Worm (Caenorhabditis elegans) whole organism, L4/young adult: ENCODE data around the gene F35A5.8.

Source experiments
- W03F9.2 ChIP-seq: fragments of 150-350 bp; optimal IDR thresholded peaks from 2 replicates; lab custom pipeline; 2014; ENCODE audit warnings: missing biosample characterization, missing genetic modification characterization
- dao-5 ChIP-seq: sonication (generic microtip); optimal IDR thresholded peaks from 2 replicates; lab custom pipeline; 2016; ENCODE audit warnings: missing genotype, missing genetic modification characterization, moderate library complexity, missing compliant biosample characterization
- him-1 ChIP-seq: sonication (generic microtip); optimal IDR thresholded peaks from 2 replicates; lab custom pipeline; 2016; ENCODE audit warnings: missing genotype, missing genetic modification reagents, missing genetic modification characterization, missing compliant biosample characterization

The F35A5.8 gene

ce11 chrX:3797882-3798281 lies 5.4 kb downstream of the F35A5.8 start, which contains the start of gene abu-10:
abu-10 (plus strand) TSS chrX:3798182.
- TF ChIP-seq him-1 (no peak), dao-5 (tag; lab: Kevin White, UChicago) (no peak), W03F9.2 (tag; lab: Kevin White, UChicago) (no peak)

DNA sequence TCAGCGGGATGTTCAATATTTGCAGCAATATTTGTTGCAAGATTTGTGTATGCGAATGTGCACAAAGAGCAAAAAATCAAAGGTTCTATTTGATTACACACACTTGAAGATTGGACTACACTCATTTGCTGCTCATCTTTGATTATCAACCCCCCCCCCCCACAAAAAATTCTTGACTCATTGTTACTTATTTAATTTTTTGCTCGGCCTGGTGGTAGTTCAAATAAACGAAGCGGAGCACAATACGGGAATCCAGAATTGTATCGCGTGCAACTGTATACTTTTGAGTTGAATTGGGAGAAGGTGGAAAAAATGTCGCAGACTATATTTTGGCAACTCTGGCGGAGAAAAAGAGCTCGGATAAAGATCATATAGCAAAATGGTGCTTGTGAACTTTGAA lies 7.6 kb downstream of the F35A5.8 start, which contains the start of gene F35A5.5:
Gene F35A5.5, minus strand, starts transcription at position 101 of the 400 bp plus-strand sequence.
- TF ChIP-seq dao-5 (tag; lab: Kevin White, UChicago), result no peak
- TF ChIP-seq W03F9.2 (tag; lab: Kevin White, UChicago), result no peak
- TF ChIP-seq him-1, result no peak

ce11 chrX:3794161-3794560 lies 9.1 kb downstream of the F35A5.8 start:
- TF ChIP-seq W03F9.2 (tag; lab: Kevin White, UChicago) (no peak), him-1 (no peak), dao-5 (tag; lab: Kevin White, UChicago) (no peak)

DNA sequence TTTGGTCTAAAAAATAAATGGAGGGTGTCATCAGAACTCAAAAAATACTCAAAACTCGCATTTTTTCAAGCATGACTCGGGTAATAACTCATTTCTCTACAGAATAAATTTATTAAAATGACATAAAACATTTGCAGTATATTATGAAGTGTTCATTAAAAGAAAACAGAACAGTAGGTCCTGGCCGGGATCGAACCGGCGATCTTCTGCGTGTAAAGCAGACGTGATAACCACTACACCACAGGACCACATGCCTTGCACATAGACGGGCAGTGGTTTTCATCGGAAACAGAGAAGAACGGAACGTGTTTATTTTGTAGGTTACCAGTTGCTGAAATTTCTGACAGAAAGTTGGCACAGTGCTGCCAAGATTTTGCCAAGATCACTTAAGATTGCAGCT lies 9.9 kb downstream of the F35A5.8 start:
- TF ChIP-seq W03F9.2 (tag; lab: Kevin White, UChicago), result no peak
- peak; percentile 21 for TF ChIP-seq him-1
- peak; percentile 32 for TF ChIP-seq dao-5 (tag; lab: Kevin White, UChicago)

- no peak for TF ChIP-seq him-1
- TF ChIP-seq dao-5 (tag; lab: Kevin White, UChicago), result no peak
- no peak for TF ChIP-seq W03F9.2 (tag; lab: Kevin White, UChicago)
Measured at ce11 chrX:3792715-3793114, 10.5 kb downstream of the F35A5.8 start, which contains the start of gene idpp-5. idpp-5 (minus strand) TSS chrX:3792815.

DNA sequence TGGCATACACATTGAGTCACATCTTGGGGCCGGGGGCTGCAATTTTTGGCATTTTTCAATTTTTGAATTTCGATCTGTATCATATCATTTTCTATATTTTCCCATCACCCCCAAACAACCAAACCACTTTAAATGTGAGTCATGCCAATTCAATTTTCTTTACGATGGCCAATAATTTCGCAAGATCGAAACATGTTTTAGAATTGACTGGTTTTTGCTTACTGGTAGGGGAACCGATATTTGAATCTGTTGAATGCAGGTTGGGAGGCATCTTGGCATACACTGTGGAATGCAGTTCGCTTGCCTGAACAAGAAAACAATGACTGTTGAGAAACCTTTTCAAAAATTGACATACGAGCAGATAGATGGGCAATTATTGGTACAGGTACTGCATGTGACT lies 12.2 kb downstream of the F35A5.8 start:
- TF ChIP-seq W03F9.2 (tag; lab: Kevin White, UChicago) (no peak), him-1 (no peak), dao-5 (tag; lab: Kevin White, UChicago) (no peak)

- TF ChIP-seq W03F9.2 (tag; lab: Kevin White, UChicago) (no peak), him-1 (no peak), dao-5 (tag; lab: Kevin White, UChicago) (no peak)
Measured at ce11 chrX:3788483-3788882, 14.8 kb downstream of the F35A5.8 start.

DNA sequence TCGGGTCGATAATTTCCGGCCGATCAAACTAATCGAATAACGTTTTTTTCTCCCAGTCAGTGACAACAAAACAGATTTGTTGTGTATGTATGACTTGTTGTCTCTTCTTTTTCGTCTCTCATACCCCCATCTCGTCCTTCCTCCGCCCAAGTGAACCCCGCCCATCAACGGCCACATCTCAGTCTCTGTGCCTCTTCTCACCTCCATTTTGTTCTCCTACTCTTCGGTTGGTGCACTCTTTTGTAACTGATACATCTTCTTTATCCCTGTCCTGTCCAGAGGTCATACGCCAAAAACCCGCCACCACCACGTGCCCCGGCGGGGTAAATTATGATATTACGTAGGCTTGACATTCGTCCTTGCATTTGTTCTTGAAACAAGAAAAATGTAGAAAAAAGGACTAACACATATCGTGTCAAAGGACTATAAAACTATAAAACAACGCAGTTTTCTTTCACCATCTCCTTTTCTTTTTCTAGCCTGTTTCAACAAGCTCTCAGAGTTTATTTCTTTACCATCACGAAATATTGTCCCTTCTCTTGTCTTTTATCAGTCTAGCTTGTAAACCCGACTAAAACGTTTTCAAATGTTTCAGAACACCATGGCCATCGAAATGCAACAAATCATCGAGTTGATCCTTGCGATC lies 15.7 kb downstream of the F35A5.8 start, which contains the start of gene pmpl-1:
Gene pmpl-1, plus strand, starts transcription at position 596 of the 646 bp plus-strand sequence.
- TF ChIP-seq W03F9.2 (tag; lab: Kevin White, UChicago), result no peak
- TF ChIP-seq dao-5 (tag; lab: Kevin White, UChicago), result no peak
- no peak for TF ChIP-seq him-1

DNA sequence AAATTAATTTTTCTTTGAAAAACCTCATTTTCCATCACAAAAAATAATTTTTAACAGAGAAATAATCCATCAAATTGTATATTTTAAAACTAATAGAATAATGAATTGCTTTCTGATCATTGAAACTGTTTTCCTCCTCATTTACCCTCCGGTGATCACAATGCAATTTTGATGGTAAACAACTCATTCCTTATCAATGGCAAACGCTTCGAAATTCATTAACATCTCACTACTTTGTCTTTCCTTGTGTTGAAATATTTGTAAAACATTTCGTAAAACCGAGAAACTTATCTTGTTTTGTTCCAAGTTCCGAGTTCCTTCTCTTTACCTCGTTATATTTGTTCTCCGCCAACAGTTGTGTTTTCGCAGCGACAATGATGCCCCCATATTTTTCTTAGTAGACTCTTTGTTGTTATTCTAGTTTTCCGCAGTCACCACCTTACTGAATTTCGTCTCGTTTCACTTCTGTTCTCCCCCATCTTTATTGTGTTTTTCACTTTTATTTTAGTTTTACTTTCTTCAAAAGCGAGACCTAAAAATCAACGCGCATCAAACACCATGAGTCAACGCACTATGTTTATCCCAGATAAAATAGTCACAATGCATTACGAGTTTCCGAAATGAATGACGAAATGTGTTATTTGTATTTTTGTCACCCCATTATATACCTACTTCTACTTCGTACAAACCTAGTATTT lies 18.0 kb downstream of the F35A5.8 start:
- no peak for TF ChIP-seq dao-5 (tag; lab: Kevin White, UChicago)
- TF ChIP-seq him-1, result no peak
- no peak for TF ChIP-seq W03F9.2 (tag; lab: Kevin White, UChicago)

- TF ChIP-seq W03F9.2 (tag; lab: Kevin White, UChicago) (no peak), dao-5 (tag; lab: Kevin White, UChicago) (no peak)
Measured at ce11 chrX:3783659-3784058, 19.6 kb downstream of the F35A5.8 start.

- TF ChIP-seq dao-5 (tag; lab: Kevin White, UChicago) (no peak), W03F9.2 (tag; lab: Kevin White, UChicago) (no peak), him-1 (no peak)
Measured at ce11 chrX:3781040-3781439, 22.2 kb downstream of the F35A5.8 start, which contains the start of gene marg-1. marg-1 (minus strand) TSS chrX:3781140.

- TF ChIP-seq him-1 (no peak), W03F9.2 (tag; lab: Kevin White, UChicago) (no peak), dao-5 (tag; lab: Kevin White, UChicago) (no peak)
Measured at ce11 chrX:3773233-3773632, 30.0 kb downstream of the F35A5.8 start.

- TF ChIP-seq him-1, result no peak
- no peak for TF ChIP-seq dao-5 (tag; lab: Kevin White, UChicago)
- no peak for TF ChIP-seq W03F9.2 (tag; lab: Kevin White, UChicago)
Measured at ce11 chrX:3772405-3772804, 30.9 kb downstream of the F35A5.8 start, which contains the start of gene F47B7.2. F47B7.2 (plus strand) TSS chrX:3772762.

DNA sequence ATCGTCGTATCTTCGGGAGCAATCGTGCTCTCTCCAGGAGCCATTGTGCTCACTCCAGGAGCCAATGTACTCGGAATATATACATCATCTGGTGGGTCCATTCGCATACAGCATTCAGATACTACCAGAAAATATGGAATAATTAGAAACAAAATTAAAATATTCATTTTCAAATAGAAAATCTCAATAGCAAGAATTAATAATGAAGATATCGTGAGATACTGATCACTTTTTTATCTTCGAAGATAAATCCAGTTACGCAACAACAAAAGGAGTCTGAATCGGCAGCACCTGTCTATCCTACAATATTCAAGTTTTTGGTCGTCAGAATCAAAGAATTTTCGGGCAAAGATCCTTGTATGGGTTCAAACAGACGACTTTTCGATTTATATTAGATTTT lies 34.5 kb downstream of the F35A5.8 start, which contains the start of gene F47B7.5:
Gene F47B7.5, minus strand, starts transcription at position 101 of the 400 bp plus-strand sequence.
- TF ChIP-seq him-1 (no peak), dao-5 (tag; lab: Kevin White, UChicago) (no peak), W03F9.2 (tag; lab: Kevin White, UChicago) (no peak)
